Worm (Caenorhabditis elegans) whole organism, midembryonic: ENCODE data around the gene Y53F4B.27.

Source experiments
- T22C8.4 ChIP-seq: fragments of 200-800 bp; sonication (Bioruptor generic); IDR thresholded peaks from 2 replicates; pipeline ENCODE4 v1.3.6; 2022; ENCODE audit warnings: missing genetic modification characterization, missing compliant biosample characterization
- cog-1 ChIP-seq: sonication (generic microtip); optimal IDR thresholded peaks from 2 replicates; lab custom pipeline; 2016; ENCODE audit warnings: missing genetic modification characterization, missing compliant biosample characterization
- flt-1 ChIP-seq: fragments of 200-800 bp; sonication (Bioruptor generic); IDR thresholded peaks from 2 replicates; pipeline ENCODE4 v1.3.6; 2022; ENCODE audit warnings: missing genetic modification characterization, missing compliant biosample characterization
- klf-2 ChIP-seq: fragments of 200-800 bp; sonication (Bioruptor generic); conservative IDR thresholded peaks from 2 replicates; pipeline ENCODE4 v1.3.6; 2022; ENCODE audit warnings: missing genetic modification reagents, missing genetic modification characterization, missing compliant biosample characterization
- med-1 ChIP-seq: sonication (generic microtip); optimal IDR thresholded peaks from 2 replicates; lab custom pipeline; 2017; ENCODE audit warnings: missing genetic modification characterization, mild to moderate bottlenecking, missing compliant biosample characterization, antibody characterized with exemption, missing genetic modification reagents; ENCODE audit not compliant: insufficient read depth
- ref-1 ChIP-seq: fragments of 200-800 bp; sonication (Bioruptor generic); conservative IDR thresholded peaks from 2 replicates; pipeline ENCODE4 v1.3.6; 2022; ENCODE audit warnings: missing genetic modification reagents, missing genetic modification characterization, missing compliant biosample characterization
- ztf-23 ChIP-seq: fragments of 200-800 bp; sonication (Bioruptor generic); IDR thresholded peaks from 2 replicates; pipeline ENCODE4 v1.3.6; 2022; ENCODE audit warnings: missing genetic modification reagents, missing genetic modification characterization, missing compliant biosample characterization
- ztf-29 ChIP-seq: fragments of 200-800 bp; sonication (Bioruptor generic); IDR thresholded peaks from 2 replicates; pipeline ENCODE4 v1.3.6; 2022; ENCODE audit warnings: missing genetic modification reagents, missing genetic modification characterization, missing compliant biosample characterization

ce11 chrII:15107184-15107583 lies 38.5 kb upstream of the Y53F4B.27 start:
- TF ChIP-seq flt-1 (no peak), ztf-23 (GFP tag; lab: Robert Waterston, UW) (no peak), ztf-29 (GFP tag; lab: Robert Waterston, UW) (no peak), med-1 (GFP tag; lab: Kevin White, UChicago) (no peak), ref-1 (GFP tag; lab: Robert Waterston, UW) (no peak), T22C8.4 (no peak), klf-2 (GFP tag; lab: Robert Waterston, UW) (no peak), cog-1 (tag; lab: Kevin White, UChicago) (no peak)
